Worm (Caenorhabditis elegans): ENCODE data around the gene nhr-274.

DNA sequence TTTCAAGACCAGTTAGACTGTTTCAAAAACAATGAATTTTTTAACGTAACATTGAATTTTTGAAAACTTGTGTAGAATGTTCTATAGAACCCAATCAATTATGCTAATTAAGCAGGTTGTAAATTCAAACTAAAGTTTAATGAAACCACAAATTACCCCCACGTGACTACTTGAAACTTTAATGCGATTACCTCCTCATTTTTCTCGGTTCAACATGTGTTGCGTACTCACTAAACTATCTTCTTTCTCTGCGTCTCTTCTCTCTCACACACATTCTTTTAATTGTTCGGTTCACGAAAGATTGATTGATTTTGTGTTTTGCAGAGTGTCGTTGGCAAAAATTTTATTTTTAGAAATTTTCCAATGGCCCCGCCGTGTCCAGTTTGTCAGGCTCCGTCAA is 21.4 kb downstream of the nhr-274 start, which contains the start of gene nhr-87:
- TF ChIP-seq elt-2 (tag; optimal IDR thresholded peaks at IDR 0.05) = peak; percentile 1
- TF ChIP-seq unc-39 (tag; optimal IDR thresholded peaks at IDR 0.05) = no peak
- TF ChIP-seq unc-62 (GFP tag; optimal IDR thresholded peaks at IDR 0.05) = no peak
- TF ChIP-seq pqm-1 (tag; optimal IDR thresholded peaks at IDR 0.05) = no peak
- TF ChIP-seq egl-27 (tag; optimal IDR thresholded peaks at IDR 0.05) = no peak
- TF ChIP-seq elt-1 (tag; optimal IDR thresholded peaks at IDR 0.05) = no peak

Data from whole organism, L3 larva.